Fruit fly (Drosophila melanogaster): ENCODE results near the gene Aven.

Aven gene

dm6 chrX:12673833-12674541, 44.5 kb upstream of the Aven start:
- TF ChIP-seq lola (GFP tag; optimal IDR thresholded peaks at IDR 0.05) (no peak), rgr (GFP tag; optimal IDR thresholded peaks at IDR 0.05) (no peak), br (GFP tag; optimal IDR thresholded peaks at IDR 0.05) (no peak), ey (GFP tag; optimal IDR thresholded peaks at IDR 0.05) (no peak), Jra (GFP tag; optimal IDR thresholded peaks at IDR 0.05) (peak; percentile 9), Dif (GFP tag; optimal IDR thresholded peaks at IDR 0.05; ENCODE audit: partially characterized antibody) (peak; percentile 30), Rel (GFP tag; optimal IDR thresholded peaks at IDR 0.05) (no peak), Rel (tag; optimal IDR thresholded peaks at IDR 0.05) (peak; percentile 22), woc (GFP tag; optimal IDR thresholded peaks at IDR 0.05) (peak; percentile 65), jim (GFP tag; optimal IDR thresholded peaks at IDR 0.05) (peak; percentile 74), brk (GFP tag; optimal IDR thresholded peaks at IDR 0.05) (no peak), pan (optimal IDR thresholded peaks at IDR 0.05) (no peak), Sp1 (GFP tag; optimal IDR thresholded peaks at IDR 0.05) (peak; percentile 43), Dfd (GFP tag; optimal IDR thresholded peaks at IDR 0.05) (no peak), sv (GFP tag; optimal IDR thresholded peaks at IDR 0.05) (no peak), h (GFP tag; optimal IDR thresholded peaks at IDR 0.05) (no peak), dmrt93B (GFP tag; optimal IDR thresholded peaks at IDR 0.05) (no peak), fru (GFP tag; optimal IDR thresholded peaks at IDR 0.05) (peak; percentile 10), Hnf4 (GFP tag; optimal IDR thresholded peaks at IDR 0.05) (peak; percentile 58), CG32264 (GFP tag; optimal IDR thresholded peaks at IDR 0.05) (no peak), psq (GFP tag; optimal IDR thresholded peaks at IDR 0.05) (peak; percentile 77)

dm6 chrX:12672317-12673172, 43.1 kb upstream of the Aven start:
- TF ChIP-seq Hnf4 (GFP tag; optimal IDR thresholded peaks at IDR 0.05) (no peak), Sp1 (GFP tag; optimal IDR thresholded peaks at IDR 0.05) (peak; percentile 37), rgr (GFP tag; optimal IDR thresholded peaks at IDR 0.05) (no peak), brk (GFP tag; optimal IDR thresholded peaks at IDR 0.05) (peak; percentile 26), h (GFP tag; optimal IDR thresholded peaks at IDR 0.05) (peak; percentile 33), br (GFP tag; optimal IDR thresholded peaks at IDR 0.05) (no peak), fru (GFP tag; optimal IDR thresholded peaks at IDR 0.05) (peak; percentile 45), HLH106 (tag; optimal IDR thresholded peaks at IDR 0.05) (no peak), Dif (GFP tag; optimal IDR thresholded peaks at IDR 0.05; ENCODE audit: partially characterized antibody) (peak; percentile 42), dsf (GFP tag; optimal IDR thresholded peaks at IDR 0.05; ENCODE audit: borderline replicate concordance) (no peak), GATAd (GFP tag; optimal IDR thresholded peaks at IDR 0.05) (no peak), dl (GFP tag; optimal IDR thresholded peaks at IDR 0.05; ENCODE audit: insufficient read depth in 1 of 2, partially characterized antibody in 2 of 2) (peak in 1 of 2 experiments; percentile 48), dmrt93B (GFP tag; optimal IDR thresholded peaks at IDR 0.05) (no peak), sv (GFP tag; optimal IDR thresholded peaks at IDR 0.05) (no peak), foxo (GFP tag; optimal IDR thresholded peaks at IDR 0.05) (peak in 1 of 2 experiments; percentile 26), Mio (GFP tag; optimal IDR thresholded peaks at IDR 0.05) (no peak), ey (GFP tag; optimal IDR thresholded peaks at IDR 0.05) (peak; percentile 34), Abd-B (GFP tag; optimal IDR thresholded peaks at IDR 0.05) (no peak), N (GFP tag; optimal IDR thresholded peaks at IDR 0.05) (no peak), woc (GFP tag; optimal IDR thresholded peaks at IDR 0.05) (peak; percentile 15), CG32264 (GFP tag; optimal IDR thresholded peaks at IDR 0.05) (no peak), psq (GFP tag; optimal IDR thresholded peaks at IDR 0.05) (peak; percentile 44), Myc (optimal IDR thresholded peaks at IDR 0.05) (no peak), CG9705 (GFP tag; optimal IDR thresholded peaks at IDR 0.05) (no peak), Jra (GFP tag; optimal IDR thresholded peaks at IDR 0.05) (peak; percentile 10), tai (GFP tag; optimal IDR thresholded peaks at IDR 0.05) (no peak), Rel (GFP tag; optimal IDR thresholded peaks at IDR 0.05) (no peak), Rel (tag; optimal IDR thresholded peaks at IDR 0.05) (no peak), Hr83 (GFP tag; optimal IDR thresholded peaks at IDR 0.05; ENCODE audit: poor library complexity, severe bottlenecking) (peak; percentile 7), Hr78 (GFP tag; optimal IDR thresholded peaks at IDR 0.05) (no peak), sage (GFP tag; optimal IDR thresholded peaks at IDR 0.05) (no peak), Dfd (GFP tag; optimal IDR thresholded peaks at IDR 0.05) (no peak), CrebA (GFP tag; optimal IDR thresholded peaks at IDR 0.05; ENCODE audit: borderline replicate concordance) (peak; percentile 70), jim (GFP tag; optimal IDR thresholded peaks at IDR 0.05) (no peak), usp (GFP tag; optimal IDR thresholded peaks at IDR 0.05) (no peak), lola (GFP tag; optimal IDR thresholded peaks at IDR 0.05) (no peak), Vsx2 (GFP tag; optimal IDR thresholded peaks at IDR 0.05; ENCODE audit: partially characterized antibody) (no peak), OdsH (GFP tag; optimal IDR thresholded peaks at IDR 0.05) (no peak), pan (optimal IDR thresholded peaks at IDR 0.05) (no peak)
